Worm (Caenorhabditis elegans): ENCODE measurements around the gene npr-34.

DNA sequence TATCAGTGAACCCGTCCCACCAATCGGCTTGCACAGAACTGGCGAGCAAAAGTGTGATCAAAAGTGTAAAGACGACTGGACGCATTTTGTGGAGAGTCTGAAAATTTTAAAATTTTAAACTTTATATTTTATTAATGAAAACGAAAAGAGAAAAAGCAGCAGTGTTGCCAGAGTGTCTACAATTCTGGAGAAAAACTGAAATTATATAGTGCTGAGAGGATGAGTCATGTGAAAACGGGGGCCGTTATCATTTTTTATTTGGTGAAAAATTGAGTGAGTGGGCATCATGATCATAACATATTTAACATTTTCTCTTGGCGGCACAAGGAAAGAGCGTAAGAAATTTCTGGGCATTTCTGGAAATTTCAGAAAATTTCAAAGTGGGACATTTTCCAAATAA is 43.8 kb downstream of the npr-34 start, which contains the start of gene K02B7.3:
- TF ChIP-seq mls-2 (tag; optimal IDR thresholded peaks at IDR 0.05) (no peak), unc-62 (GFP tag; optimal IDR thresholded peaks at IDR 0.05) (no peak), nhr-237 (tag; optimal IDR thresholded peaks at IDR 0.05) (no peak), elt-3 (tag; optimal IDR thresholded peaks at IDR 0.05) (no peak), unc-39 (tag; optimal IDR thresholded peaks at IDR 0.05) (no peak), mep-1 (tag; optimal IDR thresholded peaks at IDR 0.05) (no peak), cnd-1 (tag; optimal IDR thresholded peaks at IDR 0.05) (no peak), pha-4 (tag; optimal IDR thresholded peaks at IDR 0.05) (no peak), snpc-4 (tag; optimal IDR thresholded peaks at IDR 0.05) (no peak), ztf-11 (tag; optimal IDR thresholded peaks at IDR 0.05) (no peak), ham-2 (GFP tag; optimal IDR thresholded peaks at IDR 0.05) (no peak), nhr-28 (tag; optimal IDR thresholded peaks at IDR 0.05) (no peak), lin-13 (tag; optimal IDR thresholded peaks at IDR 0.05) (no peak), ceh-43 (GFP tag; optimal IDR thresholded peaks at IDR 0.05) (no peak)
